Fruit fly (Drosophila melanogaster): ENCODE results near the gene CG7049.
A peak's percentile ranks its signal among the peaks of the same experiment; 100 is the strongest.

CG7049 gene

DNA sequence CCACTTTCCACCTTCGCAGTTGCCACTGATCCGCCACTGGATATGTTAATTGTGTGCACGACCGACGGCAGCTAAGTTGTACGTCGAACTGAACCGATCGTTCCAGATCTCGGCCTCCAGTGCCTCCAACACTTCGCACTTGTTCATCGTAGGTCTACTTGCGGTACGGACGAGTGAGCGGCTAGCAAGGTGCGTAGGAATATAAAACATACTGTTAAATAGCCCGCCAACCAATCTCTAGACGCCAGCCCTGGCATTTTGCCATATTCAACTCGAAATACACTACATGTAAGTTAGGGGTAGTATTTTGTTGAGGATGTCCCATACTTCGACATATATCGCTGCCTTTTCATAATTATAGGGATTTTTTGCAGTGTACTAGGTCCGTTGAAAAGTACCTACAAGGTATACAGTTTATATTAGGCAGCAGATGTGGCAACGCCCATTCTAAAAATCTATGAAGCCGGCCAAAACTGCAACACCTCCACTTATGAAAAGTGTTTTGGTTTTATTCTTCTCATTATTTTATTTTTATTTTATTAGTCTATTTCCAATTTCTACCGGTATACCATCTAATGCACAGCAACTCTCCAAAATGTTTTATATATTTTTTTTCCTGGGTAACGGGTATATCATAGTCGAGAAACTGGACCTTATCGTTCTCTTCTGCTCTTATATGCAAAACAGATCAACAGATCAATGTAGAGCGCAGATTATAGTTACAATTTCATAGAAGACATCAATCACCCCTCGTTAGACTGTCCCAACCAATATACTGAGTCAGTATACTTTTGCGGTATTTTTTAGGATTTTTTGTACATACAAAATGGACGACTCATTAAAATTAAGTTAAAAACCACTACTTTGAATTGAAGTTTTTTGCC is 47.2 kb upstream of the CG7049 start, which contains the start of the genes pyx and CG33229 (continued):
- peak; percentile 89 for TF ChIP-seq fu2 (GFP tag; optimal IDR thresholded peaks at IDR 0.05)
- peak; percentile 83 for TF ChIP-seq CG7786 (GFP tag; optimal IDR thresholded peaks at IDR 0.05)
- TF ChIP-seq CG18011 (GFP tag; optimal IDR thresholded peaks at IDR 0.05): peak; percentile 57
- peak; percentile 91 for TF ChIP-seq Xbp1 (GFP tag; optimal IDR thresholded peaks at IDR 0.05)
- TF ChIP-seq ara (GFP tag; IDR thresholded peaks at IDR 0.05): peak; percentile 58
- TF ChIP-seq CG12236 (GFP tag; optimal IDR thresholded peaks at IDR 0.05): no peak
- TF ChIP-seq sim (GFP tag; IDR thresholded peaks at IDR 0.05): peak; percentile 44; the same call in 1 of the 2 replicates
- TF ChIP-seq CG2875 (GFP tag; optimal IDR thresholded peaks at IDR 0.05): peak; percentile 33
- TF ChIP-seq CG10431 (GFP tag; optimal IDR thresholded peaks at IDR 0.05): peak; percentile 78
- peak; percentile 88 for TF ChIP-seq cas (GFP tag; IDR thresholded peaks at IDR 0.05)
- peak; percentile 91 for TF ChIP-seq lmd (GFP tag; IDR thresholded peaks at IDR 0.05)
- TF ChIP-seq Fer2 (tag; optimal IDR thresholded peaks at IDR 0.05): peak; percentile 76
- peak; percentile 57 for TF ChIP-seq emc (GFP tag; optimal IDR thresholded peaks at IDR 0.05)
- 0 out of 3 replicates have a peak, but pooled peaks have one; percentile 57 for TF ChIP-seq CG2199 (GFP tag; IDR thresholded peaks at IDR 0.05)
- peak; percentile 64 for TF ChIP-seq org-1 (GFP tag; optimal IDR thresholded peaks at IDR 0.05)
- TF ChIP-seq Hsf (GFP tag; optimal IDR thresholded peaks at IDR 0.05): peak; percentile 94
- peak; percentile 75 for TF ChIP-seq H2.0 (GFP tag; IDR thresholded peaks at IDR 0.05)
- no peak for TF ChIP-seq ac (GFP tag; optimal IDR thresholded peaks at IDR 0.05)
- peak; percentile 70 for TF ChIP-seq CG15601 (tag; optimal IDR thresholded peaks at IDR 0.05)
- TF ChIP-seq grn (GFP tag; optimal IDR thresholded peaks at IDR 0.05): peak; percentile 21
- TF ChIP-seq mam (GFP tag; optimal IDR thresholded peaks at IDR 0.05): peak; percentile 90
- TF ChIP-seq pzg (GFP tag; optimal IDR thresholded peaks at IDR 0.05): peak; percentile 57
- TF ChIP-seq tup (GFP tag; optimal IDR thresholded peaks at IDR 0.05): peak; percentile 65
- peak; percentile 80 for TF ChIP-seq CG4404 (GFP tag; IDR thresholded peaks at IDR 0.05)
- TF ChIP-seq CG1024 (GFP tag; IDR thresholded peaks at IDR 0.05): peak; percentile 55; the same call in 1 of the 2 replicates
- TF ChIP-seq CG1603 (tag; optimal IDR thresholded peaks at IDR 0.05): peak; percentile 67
- peak; percentile 31 for TF ChIP-seq Lhr (GFP tag; optimal IDR thresholded peaks at IDR 0.05)
- peak; percentile 71 for TF ChIP-seq ase (GFP tag; IDR thresholded peaks at IDR 0.05)
- TF ChIP-seq CG34376 (GFP tag; optimal IDR thresholded peaks at IDR 0.05): peak; percentile 54
- TF ChIP-seq Vsx1 (GFP tag; optimal IDR thresholded peaks at IDR 0.05): no peak
- TF ChIP-seq Dip2 (GFP tag; IDR thresholded peaks at IDR 0.05): 0 out of 2 replicates have a peak, but pooled peaks have one; percentile 21
- TF ChIP-seq Fer3 (tag; optimal IDR thresholded peaks at IDR 0.05): peak; percentile 86
- TF ChIP-seq CG1832 (GFP tag; optimal IDR thresholded peaks at IDR 0.05): no peak
- TF ChIP-seq gcm (GFP tag; optimal IDR thresholded peaks at IDR 0.05): peak; percentile 47
- no peak for TF ChIP-seq CG17568 (GFP tag; optimal IDR thresholded peaks at IDR 0.05)
- no peak for TF ChIP-seq lov (optimal IDR thresholded peaks at IDR 0.05)
- no peak for TF ChIP-seq lov (GFP tag; IDR thresholded peaks at IDR 0.05)
- TF ChIP-seq trem (tag; optimal IDR thresholded peaks at IDR 0.05): peak; percentile 33
- TF ChIP-seq gce (GFP tag; IDR thresholded peaks at IDR 0.05): peak; percentile 60; the same call in 2 of the 3 replicates
- peak in 1 of 2 experiments; percentile 30 for TF ChIP-seq crp (GFP tag; optimal IDR thresholded peaks at IDR 0.05)
- peak; percentile 16 for TF ChIP-seq CG3163 (GFP tag; optimal IDR thresholded peaks at IDR 0.05)
- peak; percentile 57 for TF ChIP-seq Mes4 (GFP tag; optimal IDR thresholded peaks at IDR 0.05)
- peak; percentile 66 for TF ChIP-seq ttk (GFP tag; IDR thresholded peaks at IDR 0.05)
- TF ChIP-seq CG17361 (GFP tag; IDR thresholded peaks at IDR 0.05): peak; percentile 95
- TF ChIP-seq CG4707 (GFP tag; optimal IDR thresholded peaks at IDR 0.05): no peak
- peak; percentile 5 for TF ChIP-seq Neu2 (GFP tag; optimal IDR thresholded peaks at IDR 0.05; ENCODE audit: borderline replicate concordance)
- TF ChIP-seq dysf (GFP tag; IDR thresholded peaks at IDR 0.05): peak; percentile 91
- TF ChIP-seq CG15011 (GFP tag; optimal IDR thresholded peaks at IDR 0.05): peak; percentile 57
- TF ChIP-seq CG30020 (tag; optimal IDR thresholded peaks at IDR 0.05): peak; percentile 59
